Worm (Caenorhabditis elegans) whole organism, late embryonic: ENCODE results near the gene F57B9.1.
"Not testable (repeated sequence)": the region's sequence is repeated elsewhere in the genome, so short reads cannot be mapped to it uniquely, and the experiment has no call there.

Source experiments
- C08G9.2 ChIP-seq: sonication (generic microtip); optimal IDR thresholded peaks from 2 replicates; lab custom pipeline; 2016; ENCODE audit warnings: mild to moderate bottlenecking, missing genetic modification characterization, moderate library complexity, missing compliant biosample characterization
- che-1 ChIP-seq: sonication (generic microtip); optimal IDR thresholded peaks from 2 replicates; lab custom pipeline; 2016; ENCODE audit warnings: mild to moderate bottlenecking, missing genetic modification characterization, missing compliant biosample characterization
- nfya-1 ChIP-seq: sonication (generic microtip); optimal IDR thresholded peaks from 2 replicates; lab custom pipeline; 2017; ENCODE audit warnings: missing genetic modification characterization, mild to moderate bottlenecking, missing compliant biosample characterization, antibody characterized with exemption, moderate library complexity
- pha-4 ChIP-seq: fragments of 150-350 bp; optimal IDR thresholded peaks from 2 replicates; lab custom pipeline; 2018; ENCODE audit warnings: missing biosample characterization, missing genetic modification reagents, missing genetic modification characterization

ce11 chrIII:6981989-6982553 is 20.2 kb downstream of the F57B9.1 start, which contains the start of gene F31E3.6:
- TF ChIP-seq pha-4, nfya-1, che-1, C08G9.2 (tag; lab: Kevin White, UChicago): not testable (repeated sequence)
